Worm (Caenorhabditis elegans) whole organism, early embryonic: Measurements from ENCODE around the gene sra-14.

Experiments
- B0310.2 ChIP-seq: sonication (generic microtip); optimal IDR thresholded peaks from 2 replicates; lab custom pipeline; 2016; ENCODE audit warnings: mild to moderate bottlenecking, missing genetic modification characterization, missing compliant biosample characterization
- F13C5.2 ChIP-seq: sonication (generic microtip); optimal IDR thresholded peaks from 2 replicates; lab custom pipeline; 2017; ENCODE audit warnings: mild to moderate bottlenecking, missing genetic modification characterization, inconsistent platforms, missing compliant biosample characterization
- aly-1 ChIP-seq: sonication (generic microtip); optimal IDR thresholded peaks from 2 replicates; lab custom pipeline; 2016; ENCODE audit warnings: missing genetic modification characterization, missing compliant biosample characterization
- ama-1 ChIP-seq: fragments of 150-350 bp; optimal IDR thresholded peaks from 2 replicates; lab custom pipeline; 2014
- ceh-13 ChIP-seq: fragments of 200-800 bp; sonication (Bioruptor generic); optimal IDR thresholded peaks from 2 replicates; lab custom pipeline; 2018; ENCODE audit warnings: mild to moderate bottlenecking, missing genetic modification characterization, missing compliant biosample characterization
- ceh-36 ChIP-seq: sonication (generic microtip); optimal IDR thresholded peaks from 2 replicates; lab custom pipeline; 2016; ENCODE audit warnings: missing genetic modification characterization, inconsistent platforms, missing compliant biosample characterization
- ets-7 ChIP-seq: sonication (generic microtip); optimal IDR thresholded peaks from 2 replicates; lab custom pipeline; 2016; ENCODE audit warnings: missing genotype, missing genetic modification characterization, missing compliant biosample characterization
- flt-1 ChIP-seq: fragments of 200-800 bp; sonication (Bioruptor generic); IDR thresholded peaks from 2 replicates; pipeline ENCODE4 v1.3.6; 2022; ENCODE audit warnings: missing genetic modification characterization, missing compliant biosample characterization
- hmbx-1 ChIP-seq: sonication (generic microtip); optimal IDR thresholded peaks from 2 replicates; lab custom pipeline; 2016; ENCODE audit warnings: mild to moderate bottlenecking, missing genetic modification characterization, missing compliant biosample characterization
- hmg-4 ChIP-seq: fragments of 200-800 bp; sonication (Bioruptor generic); optimal IDR thresholded peaks from 2 replicates; lab custom pipeline; 2018; ENCODE audit warnings: mild to moderate bottlenecking, missing genetic modification characterization, missing compliant biosample characterization
- hnd-1 ChIP-seq: sonication (generic microtip); optimal IDR thresholded peaks from 2 replicates; lab custom pipeline; 2016; ENCODE audit warnings: missing genetic modification characterization, missing compliant biosample characterization
- pes-1 ChIP-seq: fragments of 200-800 bp; sonication (Bioruptor generic); IDR thresholded peaks from 2 replicates; pipeline ENCODE4 v1.3.6; 2022; ENCODE audit warnings: missing genetic modification reagents, missing genetic modification characterization, missing compliant biosample characterization
- scrt-1 ChIP-seq: fragments of 200-800 bp; sonication (Bioruptor generic); IDR thresholded peaks from 2 replicates; pipeline ENCODE4 v1.3.6; 2022; ENCODE audit warnings: missing genetic modification characterization, missing compliant biosample characterization
- sea-1 ChIP-seq: fragments of 200-800 bp; sonication (Bioruptor generic); conservative IDR thresholded peaks from 2 replicates; pipeline ENCODE4 v1.3.6; 2022; ENCODE audit warnings: missing genetic modification characterization, missing compliant biosample characterization
- tbx-11 ChIP-seq: fragments of 200-800 bp; sonication (Bioruptor generic); IDR thresholded peaks from 2 replicates; pipeline ENCODE4 v1.3.6; 2022; ENCODE audit warnings: missing genetic modification characterization, missing compliant biosample characterization
- tbx-37 ChIP-seq: fragments of 200-800 bp; sonication (Bioruptor generic); conservative IDR thresholded peaks from 2 replicates; pipeline ENCODE4 v1.3.6; 2022; ENCODE audit warnings: missing genetic modification reagents, missing genetic modification characterization, missing compliant biosample characterization
- tra-4 ChIP-seq: sonication (generic microtip); optimal IDR thresholded peaks from 2 replicates; lab custom pipeline; 2017; ENCODE audit warnings: missing genetic modification characterization, missing compliant biosample characterization

Gene sra-14

ce11 chrII:12897942-12898341 is 12.9 kb downstream of the sra-14 start, which contains the start of gene clec-64:
clec-64 (plus strand) TSS chrII:12898242.
- TF ChIP-seq hnd-1 (no peak), flt-1 (no peak), aly-1 (tag; lab: Kevin White, UChicago) (no peak), tbx-11 (GFP tag; lab: Robert Waterston, UW) (no peak), ceh-13 (GFP tag; lab: Kevin White, UChicago) (no peak), sea-1 (GFP tag; lab: Robert Waterston, UW) (no peak), F13C5.2 (tag; lab: Kevin White, UChicago) (no peak), pes-1 (GFP tag; lab: Robert Waterston, UW) (no peak), ceh-36 (tag; lab: Kevin White, UChicago) (no peak), scrt-1 (no peak), hmg-4 (GFP tag; lab: Kevin White, UChicago) (no peak), B0310.2 (tag; lab: Kevin White, UChicago) (no peak), tbx-37 (GFP tag; lab: Robert Waterston, UW) (no peak), ets-7 (tag; lab: Kevin White, UChicago) (no peak), hmbx-1 (tag; lab: Kevin White, UChicago) (no peak)

ce11 chrII:12901025-12901424 is 16.0 kb downstream of the sra-14 start, which contains the start of gene clec-65:
clec-65 (plus strand) TSS chrII:12901325.
- TF ChIP-seq ceh-13 (GFP tag; lab: Kevin White, UChicago) (no peak), B0310.2 (tag; lab: Kevin White, UChicago) (no peak), hmbx-1 (tag; lab: Kevin White, UChicago) (no peak), pes-1 (GFP tag; lab: Robert Waterston, UW) (no peak), ets-7 (tag; lab: Kevin White, UChicago) (no peak), tbx-11 (GFP tag; lab: Robert Waterston, UW) (no peak)

ce11 chrII:12904174-12904573 is 19.1 kb downstream of the sra-14 start, which contains the start of gene clec-66:
clec-66 (plus strand) TSS chrII:12904398.
- no peak for TF ChIP-seq sea-1 (GFP tag; lab: Robert Waterston, UW)
- no peak for TF ChIP-seq tra-4 (tag; lab: Kevin White, UChicago)
- TF ChIP-seq pes-1 (GFP tag; lab: Robert Waterston, UW) = no peak
- no peak for TF ChIP-seq ceh-13 (GFP tag; lab: Kevin White, UChicago)
- no peak for TF ChIP-seq hnd-1
- no peak for TF ChIP-seq hmg-4 (GFP tag; lab: Kevin White, UChicago)
- no peak for TF ChIP-seq flt-1
- TF ChIP-seq ceh-36 (tag; lab: Kevin White, UChicago) = no peak
- TF ChIP-seq ama-1 (lab: Kevin White, UChicago) = no peak
- no peak for TF ChIP-seq aly-1 (tag; lab: Kevin White, UChicago)
- no peak for TF ChIP-seq F13C5.2 (tag; lab: Kevin White, UChicago)
- no peak for TF ChIP-seq tbx-37 (GFP tag; lab: Robert Waterston, UW)
- no peak for TF ChIP-seq hmbx-1 (tag; lab: Kevin White, UChicago)
- TF ChIP-seq scrt-1 = no peak
- TF ChIP-seq tbx-11 (GFP tag; lab: Robert Waterston, UW) = no peak
- no peak for TF ChIP-seq ets-7 (tag; lab: Kevin White, UChicago)

- TF ChIP-seq tra-4 (tag; lab: Kevin White, UChicago) (no peak), tbx-37 (GFP tag; lab: Robert Waterston, UW) (no peak), hnd-1 (no peak), ceh-36 (tag; lab: Kevin White, UChicago) (no peak), ceh-13 (GFP tag; lab: Kevin White, UChicago) (no peak)
These were observed 22.0 kb downstream of the sra-14 start, which contains the start of gene nspb-11 for ce11 chrII:12907070-12907469. nspb-11 (plus strand) TSS chrII:12907370.

- TF ChIP-seq hmbx-1 (tag; lab: Kevin White, UChicago) (no peak), aly-1 (tag; lab: Kevin White, UChicago) (no peak), hmg-4 (GFP tag; lab: Kevin White, UChicago) (no peak), hnd-1 (no peak), ama-1 (lab: Kevin White, UChicago) (no peak), tbx-37 (GFP tag; lab: Robert Waterston, UW) (no peak), ets-7 (tag; lab: Kevin White, UChicago) (no peak), sea-1 (GFP tag; lab: Robert Waterston, UW) (no peak), flt-1 (no peak)
These were observed 23.7 kb downstream of the sra-14 start, which contains the start of gene ddn-2 for ce11 chrII:12908779-12909178. ddn-2 (plus strand) TSS chrII:12909079.

ce11 chrII:12914514-12915075 is 29.5 kb downstream of the sra-14 start, which contains the start of gene F35C5.12:
F35C5.12 (minus strand) TSS chrII:12914564.
- no peak for TF ChIP-seq pes-1 (GFP tag; lab: Robert Waterston, UW)
- TF ChIP-seq tra-4 (tag; lab: Kevin White, UChicago) = no peak
- no peak for TF ChIP-seq ets-7 (tag; lab: Kevin White, UChicago)
- TF ChIP-seq hnd-1 = no peak
- no peak for TF ChIP-seq hmbx-1 (tag; lab: Kevin White, UChicago)
- TF ChIP-seq aly-1 (tag; lab: Kevin White, UChicago) = no peak
- TF ChIP-seq scrt-1 = no peak
- TF ChIP-seq ceh-13 (GFP tag; lab: Kevin White, UChicago) = no peak
- TF ChIP-seq hmg-4 (GFP tag; lab: Kevin White, UChicago) = no peak
- TF ChIP-seq B0310.2 (tag; lab: Kevin White, UChicago) = no peak
- TF ChIP-seq tbx-11 (GFP tag; lab: Robert Waterston, UW) = no peak
- TF ChIP-seq ama-1 (lab: Kevin White, UChicago) = no peak
- TF ChIP-seq tbx-37 (GFP tag; lab: Robert Waterston, UW) = no peak

- TF ChIP-seq tra-4 (tag; lab: Kevin White, UChicago) (no peak), scrt-1 (no peak), hnd-1 (no peak), ceh-13 (GFP tag; lab: Kevin White, UChicago) (no peak), F13C5.2 (tag; lab: Kevin White, UChicago) (no peak), aly-1 (tag; lab: Kevin White, UChicago) (no peak), sea-1 (GFP tag; lab: Robert Waterston, UW) (no peak), tbx-37 (GFP tag; lab: Robert Waterston, UW) (no peak), pes-1 (GFP tag; lab: Robert Waterston, UW) (no peak), hmbx-1 (tag; lab: Kevin White, UChicago) (no peak), flt-1 (no peak)
These were observed 34.0 kb downstream of the sra-14 start, which contains the start of the genes F58G1.2 and wago-4 for ce11 chrII:12918960-12919553. F58G1.2 (minus strand) TSS chrII:12919010. wago-4 (plus strand) TSS chrII:12919551.
